Worm (Caenorhabditis elegans): ENCODE results near the gene tmem-17.

DNA sequence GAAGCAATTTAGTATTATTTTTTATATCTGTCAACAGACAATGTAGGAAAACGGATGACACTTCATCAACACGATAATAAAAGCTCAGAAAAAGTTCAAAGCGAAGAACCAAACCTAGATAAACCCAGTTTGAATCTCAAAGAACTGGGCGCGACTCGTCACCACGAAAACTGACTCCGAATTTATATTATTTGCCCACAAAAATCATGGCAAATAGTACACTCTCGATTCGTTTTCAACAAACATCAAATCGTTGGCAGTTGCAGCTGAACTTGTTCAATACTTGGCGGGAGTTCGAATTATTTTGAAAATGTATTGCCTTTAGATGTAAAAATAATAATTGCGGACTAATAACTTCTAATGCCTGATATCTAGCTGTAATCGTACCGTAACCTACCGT lies 13.0 kb downstream of the tmem-17 start:
- TF ChIP-seq him-1 (tag; optimal IDR thresholded peaks at IDR 0.05): no peak
- TF ChIP-seq dao-5 (tag; optimal IDR thresholded peaks at IDR 0.05): no peak

Measured in whole organism, L4/young adult.